Worm (Caenorhabditis elegans) whole organism, dauer: ENCODE data around the gene T22B3.3.

Experiments used
- unc-62 ChIP-seq: sonication (generic microtip); optimal IDR thresholded peaks from 2 replicates; lab custom pipeline; 2017; ENCODE audit warnings: missing biosample characterization, missing genetic modification reagents, missing genetic modification characterization

The T22B3.3 gene

ce11 chrIV:11703685-11704296 lies at the start of gene T22B3.3, which contains the start of gene alg-3:
Gene T22B3.3 (minus strand): TSS chrIV:11703785.
Gene alg-3 (plus strand): TSS chrIV:11704246.
- no peak for TF ChIP-seq unc-62

DNA sequence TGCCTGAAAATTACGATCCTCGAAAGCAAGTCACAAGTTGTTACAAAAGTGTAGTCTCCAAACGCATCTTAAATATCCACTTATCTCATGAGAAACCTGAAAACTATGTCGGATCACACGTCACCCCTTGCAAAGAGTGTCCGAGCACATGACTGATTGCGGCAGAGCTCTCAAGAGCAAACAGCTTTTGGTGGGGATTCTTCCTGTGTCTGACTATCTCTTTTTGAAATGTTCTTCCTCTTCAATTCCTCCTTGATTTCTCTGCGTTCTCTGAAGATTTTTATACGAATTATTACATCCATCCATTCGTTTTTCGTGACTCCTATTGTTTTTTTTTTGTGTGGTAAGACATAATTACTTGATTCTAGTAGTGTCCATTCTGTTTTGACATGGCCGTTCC lies 45.3 kb upstream of the T22B3.3 start, which contains the start of gene T12A7.6:
T12A7.6 (plus strand) TSS at position 369 of the 400 bp plus-strand sequence.
- no peak for TF ChIP-seq unc-62

DNA sequence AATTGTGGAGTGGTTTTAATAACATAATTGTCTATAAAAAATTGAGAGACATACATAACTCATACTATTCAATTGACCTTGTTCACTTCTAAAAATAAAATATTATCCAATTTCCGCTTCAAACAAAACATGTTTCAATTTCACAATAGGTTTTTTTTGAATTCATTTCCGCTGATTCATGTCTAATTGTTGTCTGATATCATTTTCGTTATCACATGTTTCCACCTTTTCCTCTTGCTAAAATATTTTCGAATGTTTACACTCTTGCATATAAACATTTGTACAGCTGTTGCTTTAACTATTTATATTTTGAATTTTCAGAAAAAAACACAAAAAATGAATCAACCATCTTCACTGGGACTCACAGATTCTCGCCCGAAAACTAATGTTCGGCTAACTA lies 41.8 kb upstream of the T22B3.3 start, which contains the start of gene gem-4:
gem-4 (plus strand) TSS at position 301 of the 400 bp plus-strand sequence.
- TF ChIP-seq unc-62 = no peak

- TF ChIP-seq unc-62 = no peak
These were observed 40.7 kb upstream of the T22B3.3 start for ce11 chrIV:11744287-11744686.

DNA sequence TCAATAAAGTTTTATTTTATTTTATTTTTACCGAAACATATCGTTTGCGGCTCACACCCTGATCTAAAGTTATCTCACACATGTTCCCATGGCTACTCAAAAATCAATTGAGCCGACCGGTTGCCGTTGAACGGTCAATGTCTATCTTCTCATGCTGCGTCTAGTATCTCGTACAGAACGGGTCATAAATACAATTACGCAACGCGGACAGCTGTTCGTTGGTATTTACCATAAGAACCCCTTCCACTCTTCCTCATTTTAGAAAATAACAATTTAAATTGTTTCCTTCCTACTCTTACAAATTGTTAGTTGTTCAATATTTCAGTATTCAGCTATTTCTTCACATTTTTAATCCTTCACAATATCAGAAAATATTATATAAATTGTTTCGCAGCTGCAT lies 40.2 kb upstream of the T22B3.3 start:
- TF ChIP-seq unc-62 = no peak

ce11 chrIV:11742406-11742805 lies 38.8 kb upstream of the T22B3.3 start, which contains the start of gene K01A6.5:
Gene K01A6.5 (plus strand): TSS chrIV:11742706.
- TF ChIP-seq unc-62 = no peak

DNA sequence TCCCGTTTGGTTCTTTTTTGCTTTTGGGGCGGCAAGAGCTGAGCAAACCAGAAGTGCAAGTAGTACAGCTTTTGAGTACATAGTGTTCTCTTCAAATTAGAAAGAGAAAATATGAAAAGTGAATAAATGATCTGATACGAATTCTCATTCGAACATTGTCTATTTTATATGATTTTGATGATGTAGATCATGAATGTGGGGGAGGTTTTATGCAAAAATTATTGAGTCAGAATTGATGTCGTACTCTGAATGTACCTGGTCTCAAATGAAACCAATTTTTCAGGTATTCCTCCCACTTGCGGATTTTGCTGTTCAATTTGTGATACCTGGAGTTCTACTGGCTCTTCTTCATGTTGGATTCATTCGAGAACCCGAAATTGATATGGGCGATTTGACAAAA lies 36.6 kb upstream of the T22B3.3 start, which contains the start of gene K01A6.4:
K01A6.4 (minus strand) TSS at position 101 of the 400 bp plus-strand sequence.
- no peak for TF ChIP-seq unc-62

DNA sequence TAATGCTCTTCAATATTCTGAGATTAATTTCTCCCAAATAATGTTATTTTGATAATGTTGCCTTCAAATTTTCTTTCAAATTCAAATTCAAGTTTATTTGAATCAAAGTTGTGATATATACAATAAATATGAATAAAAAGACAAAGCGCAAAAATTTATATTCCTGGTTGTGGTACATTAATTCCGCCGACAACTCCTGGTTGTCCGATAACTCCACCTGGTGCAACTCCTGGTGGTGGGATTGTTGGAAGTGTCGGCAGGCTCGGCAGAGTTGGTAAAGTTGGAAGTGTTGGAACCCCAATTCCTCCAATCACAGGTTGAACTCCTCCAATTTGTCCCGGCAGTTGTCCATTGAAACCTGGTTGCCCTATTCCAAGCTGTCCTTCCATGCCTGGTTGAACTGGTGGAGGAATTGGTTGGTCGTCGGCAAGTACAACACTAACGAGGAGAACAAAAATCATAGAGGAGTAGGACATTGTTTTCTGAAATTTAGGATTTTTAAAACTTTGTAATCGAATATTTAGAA lies 34.6 kb upstream of the T22B3.3 start, which contains the start of gene K01A6.7:
K01A6.7 (minus strand) TSS at position 476 of the 526 bp plus-strand sequence.
- no peak for TF ChIP-seq unc-62

ce11 chrIV:11737269-11737668 lies 33.7 kb upstream of the T22B3.3 start, which contains the start of gene K01A6.8:
Gene K01A6.8 (minus strand): TSS chrIV:11737369.
- no peak for TF ChIP-seq unc-62

DNA sequence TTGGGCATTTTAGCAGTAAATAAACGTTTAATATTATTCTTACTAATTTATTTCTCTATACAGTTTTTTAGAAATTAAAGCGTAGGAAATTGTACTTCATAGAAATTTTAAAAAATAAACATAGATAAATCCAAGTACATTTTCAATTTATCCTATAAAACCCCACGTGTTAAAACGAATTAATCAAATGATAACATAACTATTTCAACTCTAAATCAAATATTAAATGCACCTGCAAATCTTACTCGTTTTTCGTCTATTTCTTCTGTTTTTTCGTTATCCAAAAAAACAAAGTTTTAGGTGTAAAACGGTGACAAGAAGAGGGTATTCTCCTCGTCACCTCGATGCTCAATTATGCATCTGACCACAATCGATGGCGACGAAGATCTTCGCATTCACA lies 31.4 kb upstream of the T22B3.3 start, which contains the start of gene K01A6.6:
K01A6.6 (plus strand) TSS at position 301 of the 400 bp plus-strand sequence.
- no peak for TF ChIP-seq unc-62

DNA sequence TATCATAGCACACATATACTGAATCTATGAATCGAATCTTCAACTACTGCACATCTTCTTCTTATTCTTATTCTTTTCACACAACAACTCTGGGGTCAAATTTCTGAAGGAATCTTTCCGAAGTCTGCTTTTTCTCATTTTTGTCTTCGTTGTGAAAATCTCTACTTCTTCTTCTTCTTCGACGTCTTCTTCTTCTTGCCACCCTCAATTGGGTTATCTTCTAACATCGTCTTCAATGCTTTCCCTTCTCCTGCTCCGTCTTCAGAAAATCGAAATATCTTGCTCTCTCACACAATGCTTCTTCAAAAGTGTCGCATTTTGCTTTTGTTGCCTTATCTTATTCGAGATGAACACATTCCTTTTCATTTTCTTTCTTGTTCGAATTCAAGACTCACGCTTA lies 19.7 kb upstream of the T22B3.3 start:
- TF ChIP-seq unc-62 = no peak

DNA sequence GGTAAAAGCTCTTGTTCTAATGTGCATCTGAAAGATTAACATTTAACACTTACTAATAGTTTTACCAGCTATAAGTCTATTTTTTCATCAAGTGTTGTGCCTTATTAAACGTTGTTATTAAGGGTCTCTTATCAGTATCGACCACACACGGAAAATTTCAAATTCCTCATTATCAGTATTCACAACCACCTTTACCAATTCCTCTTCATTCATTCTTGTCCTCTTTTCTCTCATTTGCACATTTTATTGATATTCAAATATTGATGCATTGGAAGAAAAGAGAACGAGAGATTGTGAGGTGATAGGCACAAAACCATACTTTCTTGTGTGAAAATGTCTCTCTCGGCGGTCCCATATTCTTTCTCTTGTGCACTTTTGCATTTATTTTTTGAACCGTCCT lies 18.3 kb upstream of the T22B3.3 start:
- no peak for TF ChIP-seq unc-62

DNA sequence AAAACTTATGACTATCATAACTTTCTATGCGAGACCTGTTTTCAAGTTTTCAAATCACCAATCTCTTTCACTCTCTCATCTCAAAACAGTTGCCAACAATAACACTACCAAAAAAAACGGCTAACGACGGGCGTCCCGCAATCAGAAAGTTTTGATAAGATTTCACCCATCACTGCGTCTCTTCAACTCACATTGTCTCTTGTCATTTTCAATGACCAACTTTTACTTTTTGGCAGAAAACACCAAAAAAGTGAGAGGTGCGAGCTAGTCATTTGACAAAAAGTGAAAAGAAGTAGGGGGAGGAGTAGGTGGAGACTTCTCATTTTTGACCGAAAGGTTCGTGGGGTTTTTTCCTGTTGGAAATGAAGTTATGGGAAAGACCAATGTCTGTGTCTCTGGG lies 15.1 kb upstream of the T22B3.3 start:
- no peak for TF ChIP-seq unc-62

DNA sequence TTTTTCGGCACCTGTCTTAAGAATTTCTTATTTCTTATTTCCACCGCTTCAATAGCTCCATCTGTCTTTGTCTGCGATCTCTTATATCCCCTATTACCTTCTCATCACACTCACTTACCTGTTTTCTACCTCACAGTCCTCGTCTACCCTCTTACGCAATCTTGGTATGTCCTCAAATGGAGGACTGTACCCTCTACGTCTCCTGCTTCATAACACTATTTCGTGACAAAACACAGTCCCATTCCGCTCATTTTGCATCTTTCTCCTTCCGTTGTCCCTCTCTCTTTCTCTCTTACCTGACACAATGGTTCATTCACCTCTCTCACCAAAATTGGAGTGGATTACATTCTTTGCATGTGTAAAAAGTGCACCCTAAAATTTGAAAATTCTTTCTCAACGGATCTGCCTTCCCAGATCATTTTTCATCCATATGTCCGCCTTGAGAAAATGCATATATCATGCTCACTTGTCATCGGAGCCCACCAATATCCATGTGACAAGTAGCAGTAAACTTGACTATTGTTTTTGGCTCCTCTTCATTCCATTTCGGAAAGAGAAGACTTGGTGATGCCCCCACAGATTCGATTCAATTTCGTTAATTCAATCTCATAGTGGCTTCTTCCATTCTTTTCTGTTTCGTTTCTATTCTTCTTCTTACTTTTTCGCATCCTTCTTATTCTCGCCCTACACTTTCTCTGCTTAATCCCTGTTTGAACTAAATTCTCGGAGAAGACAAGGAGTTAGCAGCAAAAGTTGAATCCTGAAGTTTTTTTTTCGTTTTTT lies 13.7 kb upstream of the T22B3.3 start:
- TF ChIP-seq unc-62 = no peak

ce11 chrIV:11716414-11716813 lies 12.8 kb upstream of the T22B3.3 start:
- no peak for TF ChIP-seq unc-62

DNA sequence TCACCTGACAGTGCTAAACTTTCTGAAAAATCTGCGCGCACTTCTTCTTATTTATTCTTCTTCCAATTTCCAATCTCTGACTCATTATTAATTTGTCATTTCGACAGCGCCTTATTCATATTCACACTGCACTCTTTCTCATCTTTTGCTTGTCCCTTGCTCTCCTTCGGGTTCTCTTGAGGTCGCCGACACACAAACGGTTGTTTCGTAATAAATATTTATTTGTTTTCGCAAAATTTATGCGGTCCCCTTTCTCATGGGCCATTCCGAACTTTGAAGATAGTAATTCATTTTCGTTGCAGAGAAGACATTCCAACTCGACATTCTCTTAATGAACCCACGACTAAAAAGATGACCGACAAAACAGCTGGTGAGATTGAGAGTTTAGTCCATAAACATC lies 11.2 kb upstream of the T22B3.3 start, which contains the start of gene magi-1:
magi-1 (plus strand) TSS at position 301 of the 400 bp plus-strand sequence.
- no peak for TF ChIP-seq unc-62

DNA sequence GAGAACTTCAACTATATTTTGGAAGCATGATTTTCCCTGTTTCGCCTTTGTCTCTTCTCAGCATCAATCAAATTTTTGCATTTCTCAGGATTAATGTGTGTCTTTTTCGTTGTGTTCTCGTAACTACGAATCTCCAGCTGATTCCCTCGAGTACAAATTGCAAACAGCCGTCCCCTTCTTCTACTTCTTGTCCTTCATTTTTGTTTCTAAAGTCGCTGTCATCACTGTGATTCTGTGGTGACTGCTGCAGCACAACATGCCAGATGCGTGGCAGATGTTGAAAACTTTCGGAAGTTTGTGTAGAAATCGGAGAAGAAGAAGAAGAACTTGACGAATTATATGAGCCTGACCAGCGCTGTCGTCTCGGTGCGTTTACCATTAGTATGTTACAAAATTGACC lies 9.7 kb upstream of the T22B3.3 start:
- TF ChIP-seq unc-62 = no peak
